Fruit fly (Drosophila melanogaster): Measurements from ENCODE around the gene Stim.

The Stim gene

DNA sequence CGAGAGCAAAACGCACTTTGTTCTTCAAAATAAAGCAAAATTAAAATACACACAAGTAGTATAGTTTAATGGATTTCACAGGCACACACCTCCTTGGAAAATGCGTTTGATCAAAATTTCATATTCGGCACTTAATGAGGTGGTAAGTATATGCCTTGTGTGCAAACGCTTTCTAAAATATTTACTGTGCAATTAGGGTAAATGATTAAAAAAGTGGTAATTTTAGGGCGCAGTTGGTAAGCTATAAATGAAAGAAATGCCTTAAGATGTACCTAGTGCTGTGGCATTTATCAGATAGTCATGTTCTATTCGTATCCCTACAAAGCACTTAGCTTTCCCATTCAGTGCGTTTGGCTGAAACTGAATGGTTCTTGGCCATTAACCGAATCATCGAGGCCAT is 33.9 kb upstream of the Stim start, which contains the start of gene Or13a:
Gene Or13a, plus strand, starts transcription at position 301 of the 400 bp plus-strand sequence.
- TF ChIP-seq Hr96 (GFP tag; optimal IDR thresholded peaks at IDR 0.05): no peak
- no peak for TF ChIP-seq cnc (optimal IDR thresholded peaks at IDR 0.05)
- no peak for TF ChIP-seq kay (GFP tag; ENCODE audit: borderline replicate concordance)
- TF ChIP-seq CG11617 (GFP tag; optimal IDR thresholded peaks at IDR 0.05): no peak
- no peak for TF ChIP-seq CG7101 (tag; optimal IDR thresholded peaks at IDR 0.05)
- TF ChIP-seq bab1 (GFP tag; optimal IDR thresholded peaks at IDR 0.05): no peak
- no peak for TF ChIP-seq Crg-1 (GFP tag; optimal IDR thresholded peaks at IDR 0.05)
- no peak for TF ChIP-seq CG14711 (tag; optimal IDR thresholded peaks at IDR 0.05)
- no peak for TF ChIP-seq Clk (GFP tag; optimal IDR thresholded peaks at IDR 0.05)
- TF ChIP-seq CG5204 (GFP tag; optimal IDR thresholded peaks at IDR 0.05): no peak
- no peak for TF ChIP-seq ovo (GFP tag; optimal IDR thresholded peaks at IDR 0.05)
- no peak for TF ChIP-seq CG1620 (GFP tag; optimal IDR thresholded peaks at IDR 0.05)
- TF ChIP-seq cic (GFP tag; optimal IDR thresholded peaks at IDR 0.05): no peak
- TF ChIP-seq CG12768 (GFP tag; optimal IDR thresholded peaks at IDR 0.05): no peak

DNA sequence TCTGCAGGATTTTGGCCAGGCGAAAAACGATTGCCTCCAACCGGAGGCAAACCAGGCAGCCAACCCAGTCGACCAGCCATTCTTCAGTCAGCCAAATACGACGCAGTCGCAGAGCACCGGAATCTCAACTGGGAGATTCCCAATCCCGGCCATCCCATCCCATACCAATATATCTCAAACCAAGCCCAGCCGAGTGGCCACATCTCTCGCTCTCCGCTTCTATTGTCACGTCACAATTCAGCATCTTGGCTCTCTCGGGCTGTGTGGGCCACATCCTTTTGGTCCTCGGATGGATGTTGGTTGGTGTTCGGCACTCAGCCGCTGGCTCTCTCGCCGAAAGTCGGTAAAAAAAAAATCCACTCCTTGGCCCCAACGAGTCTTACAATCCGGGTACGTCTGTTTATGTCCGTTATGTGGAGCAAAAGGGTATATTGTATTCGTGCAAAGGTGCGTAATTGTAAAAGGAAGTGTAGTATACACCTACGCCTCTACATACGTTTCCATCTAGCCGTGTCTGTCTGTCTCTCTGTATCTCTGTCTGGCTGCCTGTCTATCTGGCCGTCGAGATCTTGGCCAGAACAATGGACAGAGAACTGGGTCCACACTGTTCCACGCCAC is 33.0 kb upstream of the Stim start, which contains the start of gene mmd:
Gene mmd, minus strand, starts transcription at position 3 of the 618 bp plus-strand sequence.
- TF ChIP-seq tj (GFP tag; optimal IDR thresholded peaks at IDR 0.05) (no peak), CG14711 (tag; optimal IDR thresholded peaks at IDR 0.05) (no peak), Clk (GFP tag; optimal IDR thresholded peaks at IDR 0.05) (no peak), cic (GFP tag; optimal IDR thresholded peaks at IDR 0.05) (no peak)

- no peak for TF ChIP-seq kay (GFP tag; ENCODE audit: borderline replicate concordance)
Observed at dm6 chrX:15971574-15971973, 31.3 kb upstream of the Stim start.

DNA sequence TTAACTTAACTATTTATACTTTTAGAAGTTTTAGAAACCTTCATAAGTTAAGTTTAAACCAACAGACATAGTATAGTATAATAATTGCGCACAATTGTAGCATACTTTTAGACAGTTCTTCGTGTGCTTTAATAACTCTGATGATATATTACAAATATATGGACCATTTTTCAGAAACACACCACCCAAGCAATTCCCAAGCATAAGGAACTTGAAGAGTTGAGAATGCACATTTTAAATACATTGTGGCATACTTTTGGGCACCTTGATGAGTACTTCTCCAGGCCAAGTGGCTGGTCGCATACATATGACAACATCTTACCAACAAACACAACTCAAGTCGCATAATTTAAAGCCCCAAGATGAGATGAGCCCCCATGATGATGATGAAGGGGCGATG is 29.3 kb upstream of the Stim start:
- TF ChIP-seq CG11617 (GFP tag; optimal IDR thresholded peaks at IDR 0.05) (no peak), CG1620 (GFP tag; optimal IDR thresholded peaks at IDR 0.05) (no peak), Clk (GFP tag; optimal IDR thresholded peaks at IDR 0.05) (no peak), CG7101 (tag; optimal IDR thresholded peaks at IDR 0.05) (no peak), cnc (optimal IDR thresholded peaks at IDR 0.05) (no peak), CG5204 (GFP tag; optimal IDR thresholded peaks at IDR 0.05) (no peak), bab1 (GFP tag; optimal IDR thresholded peaks at IDR 0.05) (no peak), Mnt (GFP tag; optimal IDR thresholded peaks at IDR 0.05) (no peak), cic (GFP tag; optimal IDR thresholded peaks at IDR 0.05) (no peak), tj (GFP tag; optimal IDR thresholded peaks at IDR 0.05) (no peak), CG14711 (tag; optimal IDR thresholded peaks at IDR 0.05) (no peak), toe (GFP tag; optimal IDR thresholded peaks at IDR 0.05) (no peak), Crg-1 (GFP tag; optimal IDR thresholded peaks at IDR 0.05) (no peak), CG12768 (GFP tag; optimal IDR thresholded peaks at IDR 0.05) (no peak), CG33017 (tag; optimal IDR thresholded peaks at IDR 0.05) (no peak)

- no peak for TF ChIP-seq CG12768 (GFP tag; optimal IDR thresholded peaks at IDR 0.05)
- TF ChIP-seq CG7045 (GFP tag; optimal IDR thresholded peaks at IDR 0.05): no peak
- TF ChIP-seq Crg-1 (GFP tag; optimal IDR thresholded peaks at IDR 0.05): no peak
- TF ChIP-seq CG14711 (tag; optimal IDR thresholded peaks at IDR 0.05): no peak
- no peak for TF ChIP-seq pad (GFP tag; optimal IDR thresholded peaks at IDR 0.05)
- no peak for TF ChIP-seq CG33017 (tag; optimal IDR thresholded peaks at IDR 0.05)
- TF ChIP-seq Clk (GFP tag; optimal IDR thresholded peaks at IDR 0.05): no peak
- no peak for TF ChIP-seq tj (GFP tag; optimal IDR thresholded peaks at IDR 0.05)
- no peak for TF ChIP-seq CG5204 (GFP tag; optimal IDR thresholded peaks at IDR 0.05)
- no peak for TF ChIP-seq CG1620 (GFP tag; optimal IDR thresholded peaks at IDR 0.05)
- no peak for TF ChIP-seq Hr96 (GFP tag; optimal IDR thresholded peaks at IDR 0.05)
- TF ChIP-seq bab1 (GFP tag; optimal IDR thresholded peaks at IDR 0.05): no peak
- no peak for TF ChIP-seq ovo (GFP tag; optimal IDR thresholded peaks at IDR 0.05)
- no peak for TF ChIP-seq Mnt (GFP tag; optimal IDR thresholded peaks at IDR 0.05)
- TF ChIP-seq kay (GFP tag; ENCODE audit: borderline replicate concordance): no peak
- no peak for TF ChIP-seq cnc (optimal IDR thresholded peaks at IDR 0.05)
- no peak for TF ChIP-seq toe (GFP tag; optimal IDR thresholded peaks at IDR 0.05)
- no peak for TF ChIP-seq CG7101 (tag; optimal IDR thresholded peaks at IDR 0.05)
- no peak for TF ChIP-seq CG11617 (GFP tag; optimal IDR thresholded peaks at IDR 0.05)
Observed at dm6 chrX:15950056-15950455, 9.8 kb upstream of the Stim start.

dm6 chrX:15944735-15945323 is 4.6 kb upstream of the Stim start, which contains the start of gene Rrp47:
Gene Rrp47, plus strand, starts transcription at chrX:15944897.
- TF ChIP-seq bab1 (GFP tag; optimal IDR thresholded peaks at IDR 0.05) (peak; percentile 25), Mnt (GFP tag; optimal IDR thresholded peaks at IDR 0.05) (peak; percentile 16), kay (GFP tag; ENCODE audit: borderline replicate concordance) (peak; percentile 26), CG7045 (GFP tag; optimal IDR thresholded peaks at IDR 0.05) (no peak)

- TF ChIP-seq Hr96 (GFP tag; optimal IDR thresholded peaks at IDR 0.05): no peak
- no peak for TF ChIP-seq Crg-1 (GFP tag; optimal IDR thresholded peaks at IDR 0.05)
- TF ChIP-seq toe (GFP tag; optimal IDR thresholded peaks at IDR 0.05): no peak
- no peak for TF ChIP-seq CG33017 (tag; optimal IDR thresholded peaks at IDR 0.05)
- TF ChIP-seq CG11617 (GFP tag; optimal IDR thresholded peaks at IDR 0.05): no peak
- no peak for TF ChIP-seq Mnt (GFP tag; optimal IDR thresholded peaks at IDR 0.05)
- no peak for TF ChIP-seq CG7101 (tag; optimal IDR thresholded peaks at IDR 0.05)
- TF ChIP-seq cic (GFP tag; optimal IDR thresholded peaks at IDR 0.05): no peak
- TF ChIP-seq CG1620 (GFP tag; optimal IDR thresholded peaks at IDR 0.05): no peak
- TF ChIP-seq CG14711 (tag; optimal IDR thresholded peaks at IDR 0.05): no peak
- TF ChIP-seq CG12768 (GFP tag; optimal IDR thresholded peaks at IDR 0.05): no peak
Observed at dm6 chrX:15941527-15941926, 1.3 kb upstream of the Stim start.

Measured in whole organism, adult.